Fruit fly (Drosophila melanogaster) whole organism, embryonic: ENCODE results near the gene CG14227.

Source experiments
- Atf6 ChIP-seq: fragments of 200-800 bp; sonication (Bioruptor generic); IDR thresholded peaks from 2 replicates; pipeline ENCODE4 v1.3.6; 2022; ENCODE audit warnings: missing biosample characterization, missing genetic modification characterization
- CG10274 ChIP-seq: fragments of 200-800 bp; sonication (Bioruptor generic); optimal IDR thresholded peaks from 3 replicates; lab custom pipeline; 2017; ENCODE audit warnings: missing biosample characterization, mild to moderate bottlenecking, missing genetic modification characterization
- CG10431 ChIP-seq: fragments of 200-800 bp; sonication (Bioruptor generic); optimal IDR thresholded peaks from 3 replicates; lab custom pipeline; 2018; ENCODE audit warnings: missing biosample characterization, mild to moderate bottlenecking, missing genetic modification characterization
- CG11247 ChIP-seq: fragments of 200-800 bp; sonication (Bioruptor generic); IDR thresholded peaks from 2 replicates; pipeline ENCODE4 v1.3.6; 2022; ENCODE audit warnings: missing biosample characterization, missing genetic modification characterization
- CG13775 ChIP-seq: fragments of 200-800 bp; sonication (Bioruptor generic); optimal IDR thresholded peaks from 3 replicates; lab custom pipeline; 2017; ENCODE audit warnings: missing biosample characterization, mild to moderate bottlenecking, missing genetic modification characterization
- CG15269 ChIP-seq: fragments of 200-800 bp; sonication (Bioruptor generic); optimal IDR thresholded peaks from 2 replicates; lab custom pipeline; 2018; ENCODE audit warnings: missing biosample characterization, mild to moderate bottlenecking, missing genetic modification characterization, moderate library complexity
- CG15696 ChIP-seq: fragments of 200-800 bp; sonication (Bioruptor generic); optimal IDR thresholded peaks from 2 replicates; lab custom pipeline; 2019; ENCODE audit warnings: missing biosample characterization, mild to moderate bottlenecking, missing genetic modification characterization, moderate library complexity
- CG17328 ChIP-seq: fragments of 200-800 bp; sonication (Bioruptor generic); IDR thresholded peaks from 2 replicates; pipeline ENCODE4 v1.3.6; 2022; ENCODE audit warnings: missing biosample characterization, missing genetic modification characterization
- CG2116 ChIP-seq: fragments of 200-800 bp; sonication (Bioruptor generic); optimal IDR thresholded peaks from 3 replicates; lab custom pipeline; 2018; ENCODE audit warnings: missing biosample characterization, mild to moderate bottlenecking, missing genetic modification characterization
- CG30020 ChIP-seq: fragments of 200-800 bp; optimal IDR thresholded peaks from 2 replicates; lab custom pipeline; 2019; ENCODE audit warnings: missing biosample characterization, mild to moderate bottlenecking, missing genetic modification characterization, moderate library complexity
- CG34422 ChIP-seq: fragments of 200-800 bp; sonication (Bioruptor generic); IDR thresholded peaks from 3 replicates; pipeline ENCODE4 v1.3.6; 2022; ENCODE audit warnings: missing biosample characterization, missing genetic modification characterization
- CG3838 ChIP-seq: fragments of 200-800 bp; sonication (Bioruptor generic); optimal IDR thresholded peaks from 3 replicates; lab custom pipeline; 2016; ENCODE audit warnings: missing biosample characterization, missing genetic modification characterization
- CG4404 ChIP-seq: fragments of 200-800 bp; sonication (Bioruptor generic); IDR thresholded peaks from 2 replicates; pipeline ENCODE4 v1.3.6; 2022; ENCODE audit warnings: missing biosample characterization, missing genetic modification characterization
- CG6654 ChIP-seq: fragments of 200-800 bp; sonication (Bioruptor generic); optimal IDR thresholded peaks from 2 replicates; lab custom pipeline; 2017; ENCODE audit warnings: missing biosample characterization, mild to moderate bottlenecking, missing genetic modification characterization
- CG6683 ChIP-seq: fragments of 200-800 bp; sonication (Bioruptor generic); optimal IDR thresholded peaks from 2 replicates; lab custom pipeline; 2017; ENCODE audit warnings: missing biosample characterization, mild to moderate bottlenecking, missing genetic modification characterization, missing genetic modification reagents
- CG7786 ChIP-seq: fragments of 200-800 bp; sonication (Bioruptor generic); optimal IDR thresholded peaks from 2 replicates; lab custom pipeline; 2016; ENCODE audit warnings: missing biosample characterization, missing genetic modification characterization
- CG8290 ChIP-seq, 3 experiments: fragments of 200-800 bp; sonication (Bioruptor generic); optimal IDR thresholded peaks; 2 replicates each; lab custom pipeline; 2016 to 2019; ENCODE audit warnings: missing biosample characterization in 3 of 3, missing genetic modification characterization in 3 of 3, mild to moderate bottlenecking in 2 of 3, moderate library complexity in 1 of 3
- CG8765 ChIP-seq: fragments of 200-800 bp; sonication (Bioruptor generic); IDR thresholded peaks from 2 replicates; pipeline ENCODE4 v1.3.6; 2022; ENCODE audit warnings: missing biosample characterization, missing genetic modification characterization
- CG9215 ChIP-seq: fragments of 200-800 bp; sonication (Bioruptor generic); IDR thresholded peaks from 2 replicates; pipeline ENCODE4 v1.3.6; 2022; ENCODE audit warnings: missing biosample characterization, missing genetic modification characterization
- Deaf1 ChIP-seq: fragments of 200-800 bp; optimal IDR thresholded peaks from 3 replicates; lab custom pipeline; 2019; ENCODE audit warnings: missing biosample characterization, mild to moderate bottlenecking, missing genetic modification characterization, moderate library complexity
- E2f2 ChIP-seq: fragments of 200-800 bp; sonication (Bioruptor generic); IDR thresholded peaks from 2 replicates; pipeline ENCODE4 v1.3.6; 2022; ENCODE audit warnings: missing biosample characterization, missing genetic modification characterization
- Hr51 ChIP-seq, 2 experiments: fragments of 200-800 bp; sonication (Bioruptor generic); optimal IDR thresholded peaks; 2 replicates in 1 of 2; 3 replicates in 1 of 2; lab custom pipeline; 2016 to 2018; ENCODE audit warnings: missing biosample characterization in 2 of 2, missing genetic modification characterization in 2 of 2, mild to moderate bottlenecking in 1 of 2, moderate library complexity in 1 of 2
- Mes4 ChIP-seq: fragments of 200-800 bp; sonication (Bioruptor generic); optimal IDR thresholded peaks from 2 replicates; lab custom pipeline; 2016; ENCODE audit warnings: missing biosample characterization, missing genetic modification characterization
- Myb ChIP-seq: fragments of 200-800 bp; sonication (Bioruptor generic); optimal IDR thresholded peaks from 2 replicates; lab custom pipeline; 2016; ENCODE audit warnings: missing biosample characterization, missing genetic modification characterization
- Rfx ChIP-seq: fragments of 200-800 bp; sonication (Bioruptor generic); IDR thresholded peaks from 2 replicates; pipeline ENCODE4 v1.3.6; 2022; ENCODE audit warnings: missing biosample characterization, missing genetic modification characterization
- Sry-β ChIP-seq: fragments of 200-800 bp; sonication (Bioruptor generic); optimal IDR thresholded peaks from 2 replicates; lab custom pipeline; 2018; ENCODE audit warnings: missing biosample characterization, mild to moderate bottlenecking, missing genetic modification characterization, moderate library complexity
- ab ChIP-seq: fragments of 200-800 bp; sonication (Bioruptor generic); optimal IDR thresholded peaks from 2 replicates; lab custom pipeline; 2016; ENCODE audit warnings: missing biosample characterization, missing genetic modification characterization
- amos ChIP-seq: fragments of 200-800 bp; sonication (Bioruptor generic); IDR thresholded peaks from 2 replicates; pipeline ENCODE4 v1.3.6; 2022; ENCODE audit warnings: missing biosample characterization, missing genetic modification characterization; ENCODE audit not compliant: partially characterized antibody
- bbx ChIP-seq: fragments of 200-800 bp; sonication (Bioruptor generic); IDR thresholded peaks from 2 replicates; pipeline ENCODE4 v1.3.6; 2022; ENCODE audit warnings: missing biosample characterization, missing genetic modification characterization; ENCODE audit not compliant: partially characterized antibody
- chinmo ChIP-seq: fragments of 200-800 bp; sonication (Bioruptor generic); IDR thresholded peaks from 4 replicates; pipeline ENCODE4 v1.3.6; 2022; ENCODE audit warnings: missing biosample characterization, missing genetic modification characterization; ENCODE audit not compliant: partially characterized antibody
- crol ChIP-seq: fragments of 200-800 bp; sonication (Bioruptor generic); IDR thresholded peaks from 2 replicates; pipeline ENCODE4 v1.3.6; 2022; ENCODE audit warnings: missing biosample characterization, missing genetic modification characterization
- grau ChIP-seq: fragments of 200-800 bp; optimal IDR thresholded peaks from 3 replicates; lab custom pipeline; 2019; ENCODE audit warnings: missing biosample characterization, mild to moderate bottlenecking, missing genetic modification characterization, moderate library complexity
- hkb ChIP-seq, 2 experiments: fragments of 200-800 bp in 1 of 2; fragments of >200 bp in 1 of 2; sonication (Bioruptor generic) in 1 of 2; IDR thresholded peaks in 1 of 2; optimal IDR thresholded peaks in 1 of 2; 2 replicates each; pipeline versions ENCODE4 v1.3.6 to Lab custom; 2017 to 2022; ENCODE audit warnings: missing biosample characterization in 1 of 2, missing genetic modification characterization in 1 of 2
- lilli ChIP-seq: fragments of 200-800 bp; sonication (Bioruptor generic); optimal IDR thresholded peaks from 3 replicates; lab custom pipeline; 2016; ENCODE audit warnings: missing biosample characterization, missing genetic modification characterization
- lmd ChIP-seq: fragments of 200-800 bp; sonication (Bioruptor generic); IDR thresholded peaks from 2 replicates; pipeline ENCODE4 v1.3.6; 2022; ENCODE audit warnings: missing biosample characterization, missing genetic modification characterization
- odd ChIP-seq: fragments of 200-800 bp; sonication (Bioruptor generic); optimal IDR thresholded peaks from 2 replicates; lab custom pipeline; 2017; ENCODE audit warnings: missing biosample characterization, mild to moderate bottlenecking, missing genetic modification characterization
- pzg ChIP-seq: fragments of 200-800 bp; sonication (Bioruptor generic); optimal IDR thresholded peaks from 3 replicates; lab custom pipeline; 2018; ENCODE audit warnings: missing biosample characterization, mild to moderate bottlenecking, missing genetic modification characterization, moderate library complexity
- run ChIP-seq: fragments of 200-800 bp; sonication (Bioruptor generic); optimal IDR thresholded peaks from 3 replicates; lab custom pipeline; 2018; ENCODE audit warnings: missing biosample characterization, mild to moderate bottlenecking, missing genetic modification characterization
- seq ChIP-seq: fragments of 200-800 bp; sonication (Bioruptor generic); IDR thresholded peaks from 2 replicates; pipeline ENCODE4 v1.3.6; 2022; ENCODE audit warnings: missing biosample characterization, missing genetic modification characterization
- sim ChIP-seq: fragments of 200-800 bp; sonication (Bioruptor generic); IDR thresholded peaks from 2 replicates; pipeline ENCODE4 v1.3.6; 2022; ENCODE audit warnings: missing biosample characterization, missing genetic modification characterization
- sr ChIP-seq: fragments of 200-800 bp; sonication (Bioruptor generic); IDR thresholded peaks from 3 replicates; pipeline ENCODE4 v1.3.6; 2022; ENCODE audit warnings: missing biosample characterization, missing genetic modification characterization
- sug ChIP-seq: fragments of 200-800 bp; optimal IDR thresholded peaks from 2 replicates; lab custom pipeline; 2019; ENCODE audit warnings: missing biosample characterization, mild to moderate bottlenecking, missing genetic modification characterization, moderate library complexity
- tap ChIP-seq: fragments of 200-800 bp; optimal IDR thresholded peaks from 3 replicates; lab custom pipeline; 2019; ENCODE audit warnings: missing biosample characterization, mild to moderate bottlenecking, missing genetic modification characterization, moderate library complexity
- tna ChIP-seq: fragments of 200-800 bp; sonication (Bioruptor generic); IDR thresholded peaks from 2 replicates; pipeline ENCODE4 v1.3.6; 2022; ENCODE audit warnings: missing biosample characterization, missing genetic modification characterization; ENCODE audit not compliant: partially characterized antibody
- toy ChIP-seq: fragments of 200-800 bp; sonication (Bioruptor generic); IDR thresholded peaks from 2 replicates; pipeline ENCODE4 v1.3.6; 2022; ENCODE audit warnings: missing biosample characterization, missing genetic modification characterization
- twi ChIP-seq: fragments of 200-800 bp; optimal IDR thresholded peaks from 2 replicates; lab custom pipeline; 2019; ENCODE audit warnings: missing biosample characterization, mild to moderate bottlenecking, missing genetic modification characterization, moderate library complexity
- vnd ChIP-seq: fragments of 200-800 bp; sonication (Bioruptor generic); IDR thresholded peaks from 3 replicates; pipeline ENCODE4 v1.3.6; 2022; ENCODE audit warnings: missing biosample characterization, missing genetic modification characterization; ENCODE audit not compliant: partially characterized antibody
- yki ChIP-seq: fragments of >200 bp; optimal IDR thresholded peaks from 3 replicates; lab custom pipeline; 2018
- zf30C ChIP-seq: fragments of 200-800 bp; sonication (Bioruptor generic); optimal IDR thresholded peaks from 3 replicates; lab custom pipeline; 2018; ENCODE audit warnings: missing biosample characterization, mild to moderate bottlenecking, missing genetic modification characterization

The CG14227 gene

DNA sequence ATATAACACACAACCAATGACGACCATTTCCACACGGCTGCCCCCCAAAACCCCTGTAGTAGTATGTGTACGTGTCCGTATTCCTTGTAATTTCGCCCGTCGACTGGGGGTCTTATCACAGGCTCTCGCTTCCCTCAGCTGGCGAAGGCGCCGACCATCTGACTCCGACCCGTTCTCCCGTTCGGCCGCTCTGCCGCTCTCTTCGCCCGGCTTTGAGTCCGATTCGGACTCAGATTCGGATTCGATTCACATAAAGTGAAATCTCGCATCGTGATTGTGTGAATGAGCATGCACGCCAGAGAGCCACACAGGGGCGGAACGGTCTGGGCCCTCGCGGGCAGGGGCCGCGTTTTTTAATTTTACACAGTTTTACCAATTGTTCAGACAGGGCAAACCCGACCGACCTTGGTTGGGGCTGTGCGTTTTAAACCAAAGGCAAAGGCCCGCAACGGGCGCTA is 23.0 kb downstream of the CG14227 start (continued):
- TF ChIP-seq CG3838 (GFP tag; lab: Kevin White, UChicago) (no peak), twi (no peak), CG7786 (GFP tag; lab: Kevin White, UChicago) (peak; percentile 53), CG10274 (GFP tag; lab: Kevin White, UChicago) (no peak), CG15696 (tag; lab: Kevin White, UChicago) (no peak), sug (tag; lab: Kevin White, UChicago) (peak; percentile 86), CG15269 (tag; lab: Kevin White, UChicago) (peak; percentile 11), hkb (optimal IDR thresholded peaks at IDR 0.05; lab: Kevin White, UChicago) (no peak), hkb (GFP tag; IDR thresholded peaks at IDR 0.05; lab: Robert Waterston, UW) (peak; percentile 31; the same call in 1 of the 2 replicates), E2f2 (GFP tag; lab: Robert Waterston, UW) (peak; percentile 20; the same call in 1 of the 2 replicates), CG6654 (no peak), CG11247 (peak; percentile 48; the same call in 1 of the 2 replicates), Mes4 (GFP tag; lab: Kevin White, UChicago) (no peak), yki (lab: Kevin White, UChicago) (no peak), Rfx (peak; percentile 89), tna (GFP tag; lab: Robert Waterston, UW) (peak; percentile 43; the same call in 1 of the 2 replicates), CG17328 (peak; percentile 24; the same call in 1 of the 2 replicates), seq (no peak), odd (no peak), CG8290 (GFP tag; optimal IDR thresholded peaks at IDR 0.05; lab: Kevin White, UChicago) (peak; percentile 25), CG8290 (tag; optimal IDR thresholded peaks at IDR 0.05; lab: Kevin White, UChicago) (peak in 1 of 2 experiments; percentile 44), CG9215 (GFP tag; lab: Robert Waterston, UW) (peak; percentile 62), CG13775 (GFP tag; lab: Kevin White, UChicago) (peak; percentile 18), Atf6 (peak; percentile 25; the same call in 1 of the 2 replicates), bbx (GFP tag; lab: Robert Waterston, UW) (peak; percentile 62), CG8765 (GFP tag; lab: Robert Waterston, UW) (0 out of 2 replicates have a peak, but pooled peaks have one; percentile 6), pzg (GFP tag; lab: Kevin White, UChicago) (no peak), Myb (GFP tag; lab: Kevin White, UChicago) (no peak), CG2116 (GFP tag; lab: Kevin White, UChicago) (no peak), tap (no peak), zf30C (GFP tag; lab: Kevin White, UChicago) (no peak), CG30020 (no peak), crol (GFP tag; lab: Robert Waterston, UW) (no peak), chinmo (GFP tag; lab: Robert Waterston, UW) (peak; percentile 88), lmd (GFP tag; lab: Robert Waterston, UW) (peak; percentile 62), run (tag; lab: Kevin White, UChicago) (no peak), CG34422 (peak; percentile 66), CG10431 (GFP tag; lab: Kevin White, UChicago) (no peak), Hr51 (GFP tag; optimal IDR thresholded peaks at IDR 0.05; lab: Kevin White, UChicago) (no peak), Deaf1 (tag; lab: Kevin White, UChicago) (peak; percentile 43), sim (GFP tag; lab: Robert Waterston, UW) (no peak), lilli (GFP tag; lab: Kevin White, UChicago) (peak; percentile 54), grau (peak; percentile 35), vnd (GFP tag; lab: Robert Waterston, UW) (peak; percentile 40; the same call in 1 of the 3 replicates), sr (no peak), ab (GFP tag; lab: Kevin White, UChicago) (no peak), toy (0 out of 2 replicates have a peak, but pooled peaks have one; percentile 19), CG6683 (GFP tag; lab: Kevin White, UChicago) (no peak), Sry-β (no peak), CG4404 (peak; percentile 55; the same call in 1 of the 2 replicates), amos (GFP tag; lab: Robert Waterston, UW) (peak; percentile 70)
